Fruit fly (Drosophila melanogaster): ENCODE measurements around the gene CG32219.

Gene CG32219

dm6 chr3L:19991714-19992231 lies 40.8 kb upstream of the CG32219 start, which contains the start of the genes CG7646 and Nca (continued):
- TF ChIP-seq CG12659 (GFP tag; optimal IDR thresholded peaks at IDR 0.05): peak; percentile 50
- no peak for TF ChIP-seq Deaf1 (tag; optimal IDR thresholded peaks at IDR 0.05)
- TF ChIP-seq kni (GFP tag; optimal IDR thresholded peaks at IDR 0.05): peak; percentile 80
- TF ChIP-seq bbx (GFP tag; IDR thresholded peaks at IDR 0.05; ENCODE audit: partially characterized antibody): peak; percentile 95
- TF ChIP-seq CG2120 (GFP tag; optimal IDR thresholded peaks at IDR 0.05): peak; percentile 10
- TF ChIP-seq MESR4 (GFP tag; optimal IDR thresholded peaks at IDR 0.05): peak; percentile 89
- no peak for TF ChIP-seq Aef1 (GFP tag; IDR thresholded peaks at IDR 0.05)
- peak; percentile 27 for TF ChIP-seq ATbp (GFP tag; optimal IDR thresholded peaks at IDR 0.05)
- TF ChIP-seq CG10366 (GFP tag; IDR thresholded peaks at IDR 0.05): no peak
- peak; percentile 28 for TF ChIP-seq CG3281 (GFP tag; optimal IDR thresholded peaks at IDR 0.05)
- no peak for TF ChIP-seq CG33213 (GFP tag; optimal IDR thresholded peaks at IDR 0.05)
- peak in 1 of 2 experiments; percentile 52 for TF ChIP-seq tll (GFP tag; optimal IDR thresholded peaks at IDR 0.05)
- TF ChIP-seq CG8281 (tag; optimal IDR thresholded peaks at IDR 0.05): peak; percentile 47
- peak; percentile 49 for TF ChIP-seq CG12391 (tag; optimal IDR thresholded peaks at IDR 0.05)
- TF ChIP-seq Trl (optimal IDR thresholded peaks at IDR 0.05): no peak
- TF ChIP-seq Trl (GFP tag; optimal IDR thresholded peaks at IDR 0.05): no peak
- peak; percentile 46 for TF ChIP-seq CG14710 (tag; optimal IDR thresholded peaks at IDR 0.05)
- no peak for TF ChIP-seq gsb-n (tag; optimal IDR thresholded peaks at IDR 0.05)
- peak; percentile 50 for TF ChIP-seq CG8924 (tag; optimal IDR thresholded peaks at IDR 0.05)
- TF ChIP-seq Hr51 (GFP tag; optimal IDR thresholded peaks at IDR 0.05): peak in 1 of 2 experiments; percentile 4
- TF ChIP-seq gfzf (GFP tag; optimal IDR thresholded peaks at IDR 0.05): peak; percentile 27
- TF ChIP-seq CG14860 (GFP tag; IDR thresholded peaks at IDR 0.05; ENCODE audit: partially characterized antibody): peak; percentile 88
- peak; percentile 93 for TF ChIP-seq Scr (GFP tag; IDR thresholded peaks at IDR 0.05; ENCODE audit: partially characterized antibody)
- TF ChIP-seq Hey (tag; optimal IDR thresholded peaks at IDR 0.05): no peak
- TF ChIP-seq Doc3 (GFP tag; IDR thresholded peaks at IDR 0.05; ENCODE audit: partially characterized antibody): peak; percentile 86
- TF ChIP-seq danr (GFP tag; IDR thresholded peaks at IDR 0.05): no peak
- no peak for TF ChIP-seq Ravus (GFP tag; IDR thresholded peaks at IDR 0.05)
- peak; percentile 75 for TF ChIP-seq wek (GFP tag; optimal IDR thresholded peaks at IDR 0.05)
- no peak for TF ChIP-seq bsh (GFP tag; optimal IDR thresholded peaks at IDR 0.05)
- peak; percentile 25 for TF ChIP-seq CG15479 (GFP tag; optimal IDR thresholded peaks at IDR 0.05)
- peak; percentile 74 for TF ChIP-seq CG1603 (tag; optimal IDR thresholded peaks at IDR 0.05)
- no peak for TF ChIP-seq scrt (GFP tag; optimal IDR thresholded peaks at IDR 0.05)
- no peak for TF ChIP-seq Lim3 (GFP tag; IDR thresholded peaks at IDR 0.05)
- peak; percentile 86 for TF ChIP-seq Ets65A (GFP tag)
- peak; percentile 6 for TF ChIP-seq CG17186 (GFP tag; optimal IDR thresholded peaks at IDR 0.05)
- no peak for TF ChIP-seq CG32532 (GFP tag; IDR thresholded peaks at IDR 0.05)
- TF ChIP-seq CG42726 (GFP tag; IDR thresholded peaks at IDR 0.05; ENCODE audit: partially characterized antibody): peak; percentile 85
- TF ChIP-seq pho (GFP tag; optimal IDR thresholded peaks at IDR 0.05): no peak
- no peak for TF ChIP-seq ci (GFP tag; IDR thresholded peaks at IDR 0.05)
- TF ChIP-seq CG16813 (GFP tag; IDR thresholded peaks at IDR 0.05; ENCODE audit: partially characterized antibody): peak; percentile 91
- no peak for TF ChIP-seq Drgx (GFP tag; IDR thresholded peaks at IDR 0.05)
- TF ChIP-seq CG13287 (GFP tag; IDR thresholded peaks at IDR 0.05; ENCODE audit: partially characterized antibody): peak; percentile 94
- TF ChIP-seq CG17359 (tag; optimal IDR thresholded peaks at IDR 0.05): no peak
- no peak for TF ChIP-seq CG12236 (GFP tag; optimal IDR thresholded peaks at IDR 0.05)
- TF ChIP-seq croc (GFP tag; conservative IDR thresholded peaks at IDR 0.05): no peak
- TF ChIP-seq Fer1 (GFP tag; optimal IDR thresholded peaks at IDR 0.05): no peak
- no peak for TF ChIP-seq CG7839 (tag; optimal IDR thresholded peaks at IDR 0.05)
- TF ChIP-seq Gsc (GFP tag; IDR thresholded peaks at IDR 0.05): no peak
- TF ChIP-seq Lhr (GFP tag; optimal IDR thresholded peaks at IDR 0.05): no peak

All from whole organism, embryonic.